Fruit fly (Drosophila melanogaster) whole organism, pupa: ENCODE results near the gene Rbsn-5.

Source experiments
- CG10348 ChIP-seq: fragments of 200-800 bp; sonication (Bioruptor generic); IDR thresholded peaks from 2 replicates; pipeline ENCODE4 v1.3.6; 2022; ENCODE audit warnings: missing biosample characterization, missing genetic modification characterization
- CG12605 ChIP-seq: fragments of 200-800 bp; sonication (Bioruptor generic); IDR thresholded peaks from 2 replicates; pipeline ENCODE4 v1.3.6; 2022; ENCODE audit warnings: missing biosample characterization, missing genetic modification characterization
- CG34367 ChIP-seq: fragments of 200-800 bp; sonication (Bioruptor generic); optimal IDR thresholded peaks from 2 replicates; lab custom pipeline; 2018; ENCODE audit warnings: missing biosample characterization, mild to moderate bottlenecking, missing genetic modification characterization
- CG8159 ChIP-seq: fragments of 200-800 bp; sonication (Bioruptor generic); optimal IDR thresholded peaks from 3 replicates; lab custom pipeline; 2018; ENCODE audit warnings: missing biosample characterization, mild to moderate bottlenecking, missing genetic modification characterization, moderate library complexity
- CG9948 ChIP-seq: fragments of 200-800 bp; sonication (Bioruptor generic); optimal IDR thresholded peaks from 2 replicates; lab custom pipeline; 2018; ENCODE audit warnings: missing biosample characterization, mild to moderate bottlenecking, missing genetic modification characterization, moderate library complexity
- EcR ChIP-seq: fragments of 200-800 bp; sonication (Bioruptor generic); optimal IDR thresholded peaks from 3 replicates; lab custom pipeline; 2019; ENCODE audit warnings: missing biosample characterization, missing genetic modification characterization, mild to moderate bottlenecking, moderate library complexity, missing genetic modification reagents
- Pif1A ChIP-seq: fragments of 200-800 bp; sonication (Bioruptor generic); optimal IDR thresholded peaks from 3 replicates; lab custom pipeline; 2016; ENCODE audit warnings: missing biosample characterization, missing genetic modification characterization
- gl ChIP-seq: fragments of 200-800 bp; sonication (Bioruptor generic); optimal IDR thresholded peaks from 2 replicates; lab custom pipeline; 2018; ENCODE audit warnings: missing biosample characterization, mild to moderate bottlenecking, missing genetic modification characterization
- rn ChIP-seq: fragments of 200-800 bp; sonication (Bioruptor generic); IDR thresholded peaks from 2 replicates; pipeline ENCODE4 v1.3.6; 2022; ENCODE audit warnings: missing biosample characterization, missing genetic modification characterization

- TF ChIP-seq CG34367 (tag; lab: Kevin White, UChicago) (no peak), CG12605 (GFP tag; lab: Robert Waterston, UW) (no peak), gl (tag; lab: Kevin White, UChicago) (no peak), Pif1A (GFP tag; lab: Kevin White, UChicago) (no peak), CG9948 (tag; lab: Kevin White, UChicago) (no peak), EcR (GFP tag; lab: Kevin White, UChicago) (no peak), CG8159 (tag; lab: Kevin White, UChicago) (no peak), CG10348 (no peak), rn (GFP tag; lab: Robert Waterston, UW) (no peak)
Measured at dm6 chr2L:8133772-8134386, 25.8 kb upstream of the Rbsn-5 start.
